Worm (Caenorhabditis elegans): ENCODE measurements around the gene Y38F1A.1.
A peak's percentile ranks its signal among the peaks of the same experiment; 100 is the strongest.

Y38F1A.1 gene

ce11 chrII:12914514-12915075 lies 40.0 kb downstream of the Y38F1A.1 start, which contains the start of gene F35C5.12 (continued):
- TF ChIP-seq K11D2.4 (GFP tag; IDR thresholded peaks at IDR 0.05) (no peak), F33H1.4 (GFP tag; IDR thresholded peaks at IDR 0.05) (peak; percentile 52), sdz-38 (tag; optimal IDR thresholded peaks at IDR 0.05) (no peak), hsf-1 (GFP tag; IDR thresholded peaks at IDR 0.05) (no peak), B0019.2 (GFP tag; conservative IDR thresholded peaks at IDR 0.05) (no peak), chd-7 (tag; optimal IDR thresholded peaks at IDR 0.05) (no peak), F22D6.2 (tag; optimal IDR thresholded peaks at IDR 0.05) (no peak), bed-2 (GFP tag; IDR thresholded peaks at IDR 0.05) (no peak), dpl-1 (GFP tag; optimal IDR thresholded peaks at IDR 0.05) (peak; percentile 70), nhr-80 (tag; optimal IDR thresholded peaks at IDR 0.05) (no peak), ceh-79 (tag; optimal IDR thresholded peaks at IDR 0.05) (no peak), lin-35 (GFP tag; optimal IDR thresholded peaks at IDR 0.05) (peak in 1 of 3 experiments; percentile 63), lag-1 (GFP tag; IDR thresholded peaks at IDR 0.05) (no peak), F57A8.1 (GFP tag; optimal IDR thresholded peaks at IDR 0.05) (no peak), zfh-2 (GFP tag; conservative IDR thresholded peaks at IDR 0.05) (no peak), F37B4.10 (GFP tag; IDR thresholded peaks at IDR 0.05) (no peak), die-1 (tag; optimal IDR thresholded peaks at IDR 0.05) (no peak), nfyb-1 (GFP tag; IDR thresholded peaks at IDR 0.05) (no peak), nhr-120 (GFP tag; IDR thresholded peaks at IDR 0.05) (no peak), let-526 (GFP tag; IDR thresholded peaks at IDR 0.05) (no peak), Y56A3A.18 (GFP tag; IDR thresholded peaks at IDR 0.05) (no peak), him-1 (tag; optimal IDR thresholded peaks at IDR 0.05) (peak; percentile 13), C06A6.2 (GFP tag; conservative IDR thresholded peaks at IDR 0.05) (no peak), rcor-1 (GFP tag; IDR thresholded peaks at IDR 0.05) (no peak), ccch-3 (GFP tag; optimal IDR thresholded peaks at IDR 0.05) (no peak), F39B2.1 (GFP tag; IDR thresholded peaks at IDR 0.05) (no peak), B0035.1 (tag; optimal IDR thresholded peaks at IDR 0.05) (no peak), hlh-26 (GFP tag; conservative IDR thresholded peaks at IDR 0.05) (no peak), snpc-1.1 (tag; optimal IDR thresholded peaks at IDR 0.05; ENCODE audit: insufficient read depth) (peak; percentile 21), pha-4 (tag; optimal IDR thresholded peaks at IDR 0.05) (no peak), ztf-3 (GFP tag; optimal IDR thresholded peaks at IDR 0.05) (no peak), F55B11.4 (tag; optimal IDR thresholded peaks at IDR 0.05; ENCODE audit: borderline replicate concordance, insufficient read depth) (no peak), madf-6 (GFP tag; IDR thresholded peaks at IDR 0.05) (peak; percentile 53), nfya-2 (GFP tag; IDR thresholded peaks at IDR 0.05) (no peak), ztf-18 (tag; optimal IDR thresholded peaks at IDR 0.05) (no peak), mxl-1 (tag; optimal IDR thresholded peaks at IDR 0.05) (no peak), Y53F4B.3 (GFP tag; IDR thresholded peaks at IDR 0.05) (no peak), unc-130 (GFP tag; optimal IDR thresholded peaks at IDR 0.05) (peak; percentile 10), efl-1 (GFP tag; optimal IDR thresholded peaks at IDR 0.05) (peak; percentile 65), F57C9.4 (tag; optimal IDR thresholded peaks at IDR 0.05) (no peak), ets-4 (GFP tag; optimal IDR thresholded peaks at IDR 0.05) (no peak), ztf-26 (tag; optimal IDR thresholded peaks at IDR 0.05) (no peak), ceh-91 (GFP tag; IDR thresholded peaks at IDR 0.05) (no peak), lsl-1 (GFP tag; optimal IDR thresholded peaks at IDR 0.05) (no peak), madf-10 (tag; optimal IDR thresholded peaks at IDR 0.05) (no peak), hmg-20 (GFP tag; IDR thresholded peaks at IDR 0.05) (no peak), F52B5.7 (tag; optimal IDR thresholded peaks at IDR 0.05) (no peak), cebp-1 (GFP tag; IDR thresholded peaks at IDR 0.05) (no peak), cebp-1 (tag; optimal IDR thresholded peaks at IDR 0.05) (no peak), ztf-28 (GFP tag; IDR thresholded peaks at IDR 0.05) (no peak)

All from whole organism, young adult.